Worm (Caenorhabditis elegans): Measurements from ENCODE around the gene F22F7.12.

- no peak for TF ChIP-seq zip-5 (tag; optimal IDR thresholded peaks at IDR 0.05)
- TF ChIP-seq pqm-1 (tag; optimal IDR thresholded peaks at IDR 0.05): no peak
- no peak for TF ChIP-seq syd-9 (tag; optimal IDR thresholded peaks at IDR 0.05)
- TF ChIP-seq pha-4 (tag; optimal IDR thresholded peaks at IDR 0.05): no peak
- no peak for TF ChIP-seq unc-3 (GFP tag; conservative IDR thresholded peaks at IDR 0.05)
- no peak for TF ChIP-seq unc-3 (tag; optimal IDR thresholded peaks at IDR 0.05)
These were observed 49.1 kb downstream of the F22F7.12 start, which contains the start of gene F36F12.2 for ce11 chrV:2095204-2095603.
